5 fruit fly cellular contexts compared by ENCODE assay signal in genomic region chr3L:607551-608314, dm6.
A peak's percentile ranks its signal among the peaks of the same experiment; 100 is the strongest.
TF ChIP-seq lines count a peak whose summit lies in the region.

No protein-coding gene starts in this region.

- TF ChIP-seq CTCF in whole organism, embryonic (GFP tag; optimal IDR thresholded peaks at IDR 0.05; lab: Kevin White, UChicago): no peak

TF ChIP-seq in whole organism, 6 proteins besides CTCF, POLR2A, EP300 and RAD21:
- TF ChIP-seq EcR (GFP tag; optimal IDR thresholded peaks at IDR 0.05; lab: Kevin White, UChicago): peak; percentile 48 to 84
- no peak for TF ChIP-seq Dll (optimal IDR thresholded peaks at IDR 0.05; lab: Kevin White, UChicago)

TF ChIP-seq in whole organism, embryonic, 481 proteins besides CTCF, POLR2A, EP300 and RAD21 (continues in another document):
- TF ChIP-seq fd3F (GFP tag; optimal IDR thresholded peaks at IDR 0.05; lab: Kevin White, UChicago) (no peak), Max (GFP tag; optimal IDR thresholded peaks at IDR 0.05; lab: Kevin White, UChicago) (no peak), bab2 (GFP tag; optimal IDR thresholded peaks at IDR 0.05; lab: Kevin White, UChicago) (no peak), wor (GFP tag; IDR thresholded peaks at IDR 0.05; lab: Robert Waterston, UW) (no peak), CG6683 (GFP tag; optimal IDR thresholded peaks at IDR 0.05; lab: Kevin White, UChicago) (no peak), CG14710 (tag; optimal IDR thresholded peaks at IDR 0.05; lab: Kevin White, UChicago) (no peak), oc (tag; optimal IDR thresholded peaks at IDR 0.05; lab: Kevin White, UChicago) (no peak), Hr78 (GFP tag; optimal IDR thresholded peaks at IDR 0.05; lab: Kevin White, UChicago) (no peak), sens (GFP tag; lab: Kevin White, UChicago) (peak; percentile 51), CG8478 (optimal IDR thresholded peaks at IDR 0.05; lab: Kevin White, UChicago) (no peak), cato (GFP tag; optimal IDR thresholded peaks at IDR 0.05; lab: Kevin White, UChicago; ENCODE audit: borderline replicate concordance) (no peak), chinmo (GFP tag; IDR thresholded peaks at IDR 0.05; lab: Robert Waterston, UW; ENCODE audit: partially characterized antibody) (0 out of 4 replicates have a peak, but pooled peaks have one; percentile 35), CG2199 (GFP tag; IDR thresholded peaks at IDR 0.05; lab: Robert Waterston, UW) (no peak), gem (tag; optimal IDR thresholded peaks at IDR 0.05; lab: Kevin White, UChicago) (no peak), CG31388 (GFP tag; optimal IDR thresholded peaks at IDR 0.05; lab: Kevin White, UChicago) (no peak), Hmx (GFP tag; optimal IDR thresholded peaks at IDR 0.05; lab: Kevin White, UChicago) (no peak), CG34224 (GFP tag; IDR thresholded peaks at IDR 0.05; lab: Robert Waterston, UW; ENCODE audit: partially characterized antibody) (no peak), CG10321 (GFP tag; IDR thresholded peaks at IDR 0.05; lab: Robert Waterston, UW) (no peak), Awh (GFP tag; IDR thresholded peaks at IDR 0.05; lab: Robert Waterston, UW) (0 out of 2 replicates have a peak, but pooled peaks have one; percentile 37), ewg (GFP tag; optimal IDR thresholded peaks at IDR 0.05; lab: Kevin White, UChicago) (no peak), CG6689 (GFP tag; IDR thresholded peaks at IDR 0.05; lab: Robert Waterston, UW) (no peak), ttk (GFP tag; IDR thresholded peaks at IDR 0.05; lab: Robert Waterston, UW) (no peak), CG32772 (GFP tag; IDR thresholded peaks at IDR 0.05; lab: Robert Waterston, UW) (no peak)

TF ChIP-seq in whole organism, prepupa, 60 proteins besides CTCF, POLR2A, EP300 and RAD21:
- TF ChIP-seq CG6792 (GFP tag; optimal IDR thresholded peaks at IDR 0.05; lab: Kevin White, UChicago) (no peak), CG15336 (GFP tag; IDR thresholded peaks at IDR 0.05; lab: Robert Waterston, UW) (no peak), CG11294 (GFP tag; IDR thresholded peaks at IDR 0.05; lab: Robert Waterston, UW) (0 out of 2 replicates have a peak, but pooled peaks have one; percentile 9), Eip78C (GFP tag; lab: Kevin White, UChicago) (peak; percentile 64), CG9139 (GFP tag; optimal IDR thresholded peaks at IDR 0.05; lab: Kevin White, UChicago) (no peak), CG32006 (GFP tag; optimal IDR thresholded peaks at IDR 0.05; lab: Kevin White, UChicago) (no peak), salr (GFP tag; optimal IDR thresholded peaks at IDR 0.05; lab: Kevin White, UChicago) (no peak), CG8632 (GFP tag; optimal IDR thresholded peaks at IDR 0.05; lab: Kevin White, UChicago) (no peak)

TF ChIP-seq in whole organism, pupa, 21 proteins besides CTCF, POLR2A, EP300 and RAD21:
- TF ChIP-seq CG9948 (tag; optimal IDR thresholded peaks at IDR 0.05; lab: Kevin White, UChicago): no peak
- TF ChIP-seq EcR (GFP tag; optimal IDR thresholded peaks at IDR 0.05; lab: Kevin White, UChicago): peak; percentile 89
- no peak for TF ChIP-seq gl (tag; optimal IDR thresholded peaks at IDR 0.05; lab: Kevin White, UChicago)
- TF ChIP-seq Ets98B (GFP tag; IDR thresholded peaks at IDR 0.05; lab: Robert Waterston, UW): no peak
- no peak for TF ChIP-seq CG15710 (tag; optimal IDR thresholded peaks at IDR 0.05; lab: Kevin White, UChicago)
- no peak for TF ChIP-seq fd96Ca (GFP tag; IDR thresholded peaks at IDR 0.05; lab: Robert Waterston, UW)
- TF ChIP-seq CG17806 (tag; optimal IDR thresholded peaks at IDR 0.05; lab: Kevin White, UChicago): no peak
- TF ChIP-seq CG14655 (GFP tag; optimal IDR thresholded peaks at IDR 0.05; lab: Kevin White, UChicago): no peak
- TF ChIP-seq CG10348 (GFP tag; IDR thresholded peaks at IDR 0.05; lab: Robert Waterston, UW): no peak
- no peak for TF ChIP-seq CG4496 (GFP tag; IDR thresholded peaks at IDR 0.05; lab: Robert Waterston, UW)
- TF ChIP-seq Pif1A (GFP tag; optimal IDR thresholded peaks at IDR 0.05; lab: Kevin White, UChicago): no peak
- no peak for TF ChIP-seq rn (GFP tag; IDR thresholded peaks at IDR 0.05; lab: Robert Waterston, UW)
- TF ChIP-seq CG12605 (GFP tag; IDR thresholded peaks at IDR 0.05; lab: Robert Waterston, UW): no peak
- no peak for TF ChIP-seq CG8301 (tag; optimal IDR thresholded peaks at IDR 0.05; lab: Kevin White, UChicago)
- TF ChIP-seq CG34367 (tag; optimal IDR thresholded peaks at IDR 0.05; lab: Kevin White, UChicago): no peak
- TF ChIP-seq CG13204 (GFP tag; optimal IDR thresholded peaks at IDR 0.05; lab: Kevin White, UChicago): peak; percentile 9

TF ChIP-seq in whole organism, wandering third instar larva, 38 proteins besides CTCF, POLR2A, EP300 and RAD21:
- TF ChIP-seq CG9705 (GFP tag; optimal IDR thresholded peaks at IDR 0.05; lab: Kevin White, UChicago): no peak
- peak; percentile 23 for TF ChIP-seq CrebA (GFP tag; optimal IDR thresholded peaks at IDR 0.05; lab: Kevin White, UChicago; ENCODE audit: borderline replicate concordance)
